Fruit fly (Drosophila melanogaster) whole organism, embryonic: ENCODE measurements around the gene Kmn2.
A peak's percentile ranks its signal among the peaks of the same experiment; 100 is the strongest.

Source experiments
- CG10462 ChIP-seq: fragments of 200-800 bp; sonication (Bioruptor generic); optimal IDR thresholded peaks from 2 replicates; lab custom pipeline; 2016; ENCODE audit warnings: missing biosample characterization, missing genetic modification characterization
- CG10543 ChIP-seq: fragments of 200-800 bp; sonication (Bioruptor generic); optimal IDR thresholded peaks from 3 replicates; lab custom pipeline; 2017; ENCODE audit warnings: missing biosample characterization, mild to moderate bottlenecking, missing genetic modification characterization, moderate library complexity
- CG11093 ChIP-seq: fragments of 200-800 bp; sonication (Bioruptor generic); IDR thresholded peaks from 3 replicates; pipeline ENCODE4 v1.3.6; 2022; ENCODE audit warnings: missing biosample characterization, missing genetic modification characterization
- CG12219 ChIP-seq: fragments of 200-800 bp; sonication (Bioruptor generic); optimal IDR thresholded peaks from 3 replicates; lab custom pipeline; 2018; ENCODE audit warnings: missing biosample characterization, mild to moderate bottlenecking, missing genetic modification characterization
- CG1233 ChIP-seq: fragments of 200-800 bp; sonication (Bioruptor generic); optimal IDR thresholded peaks from 4 replicates; lab custom pipeline; 2018; ENCODE audit warnings: missing biosample characterization, mild to moderate bottlenecking, missing genetic modification characterization
- CG12391 ChIP-seq: fragments of 200-800 bp; sonication (Bioruptor generic); optimal IDR thresholded peaks from 3 replicates; lab custom pipeline; 2018; ENCODE audit warnings: missing biosample characterization, mild to moderate bottlenecking, missing genetic modification characterization, moderate library complexity
- CG13894 ChIP-seq: fragments of 200-800 bp; sonication (Bioruptor generic); optimal IDR thresholded peaks from 3 replicates; lab custom pipeline; 2018; ENCODE audit warnings: missing biosample characterization, mild to moderate bottlenecking, missing genetic modification characterization, moderate library complexity
- CG14050 ChIP-seq: fragments of 200-800 bp; sonication (Bioruptor generic); IDR thresholded peaks from 3 replicates; pipeline ENCODE4 v1.3.6; 2022; ENCODE audit warnings: missing biosample characterization, missing genetic modification characterization
- CG18262 ChIP-seq: fragments of 200-800 bp; optimal IDR thresholded peaks from 3 replicates; lab custom pipeline; 2019; ENCODE audit warnings: missing biosample characterization, mild to moderate bottlenecking, missing genetic modification characterization, moderate library complexity
- CG2116 ChIP-seq: fragments of 200-800 bp; sonication (Bioruptor generic); optimal IDR thresholded peaks from 3 replicates; lab custom pipeline; 2018; ENCODE audit warnings: missing biosample characterization, mild to moderate bottlenecking, missing genetic modification characterization
- CG34376 ChIP-seq: fragments of 200-800 bp; sonication (Bioruptor generic); optimal IDR thresholded peaks from 2 replicates; lab custom pipeline; 2018; ENCODE audit warnings: missing biosample characterization, mild to moderate bottlenecking, missing genetic modification characterization
- CG3995 ChIP-seq: fragments of 200-800 bp; sonication (Bioruptor generic); optimal IDR thresholded peaks from 3 replicates; lab custom pipeline; 2016; ENCODE audit warnings: missing biosample characterization, missing genetic modification characterization
- CG4707 ChIP-seq: fragments of 200-800 bp; sonication (Bioruptor generic); optimal IDR thresholded peaks from 2 replicates; lab custom pipeline; 2018; ENCODE audit warnings: missing biosample characterization, mild to moderate bottlenecking, missing genetic modification characterization, moderate library complexity
- CG7786 ChIP-seq: fragments of 200-800 bp; sonication (Bioruptor generic); optimal IDR thresholded peaks from 2 replicates; lab custom pipeline; 2016; ENCODE audit warnings: missing biosample characterization, missing genetic modification characterization
- CG7839 ChIP-seq: fragments of 200-800 bp; sonication (Bioruptor generic); optimal IDR thresholded peaks from 3 replicates; lab custom pipeline; 2018; ENCODE audit warnings: missing biosample characterization, mild to moderate bottlenecking, missing genetic modification characterization, moderate library complexity
- CG9876 ChIP-seq: fragments of 200-800 bp; sonication (Bioruptor generic); optimal IDR thresholded peaks from 2 replicates; lab custom pipeline; 2016; ENCODE audit warnings: missing biosample characterization, missing genetic modification characterization
- CTCF ChIP-seq: fragments of 200-800 bp; sonication (Bioruptor generic); optimal IDR thresholded peaks from 2 replicates; lab custom pipeline; 2017; ENCODE audit warnings: missing biosample characterization, mild to moderate bottlenecking, missing genetic modification characterization, moderate library complexity
- Camta ChIP-seq: fragments of 200-800 bp; sonication (Bioruptor generic); optimal IDR thresholded peaks from 2 replicates; lab custom pipeline; 2016; ENCODE audit warnings: missing biosample characterization, missing genetic modification characterization
- Deaf1 ChIP-seq: fragments of 200-800 bp; optimal IDR thresholded peaks from 3 replicates; lab custom pipeline; 2019; ENCODE audit warnings: missing biosample characterization, mild to moderate bottlenecking, missing genetic modification characterization, moderate library complexity
- Dp ChIP-seq: fragments of 200-800 bp; sonication (Bioruptor generic); optimal IDR thresholded peaks from 2 replicates; lab custom pipeline; 2018; ENCODE audit warnings: missing biosample characterization, mild to moderate bottlenecking, missing genetic modification characterization, moderate library complexity
- E2f2 ChIP-seq: fragments of 200-800 bp; sonication (Bioruptor generic); IDR thresholded peaks from 2 replicates; pipeline ENCODE4 v1.3.6; 2022; ENCODE audit warnings: missing biosample characterization, missing genetic modification characterization
- ERR ChIP-seq: fragments of 200-800 bp; sonication (Bioruptor generic); optimal IDR thresholded peaks from 2 replicates; lab custom pipeline; 2016; ENCODE audit warnings: missing biosample characterization, missing genetic modification characterization
- HLH3B ChIP-seq: fragments of 200-800 bp; sonication (Bioruptor generic); IDR thresholded peaks from 2 replicates; pipeline ENCODE4 v1.3.6; 2022; ENCODE audit warnings: missing biosample characterization, missing genetic modification characterization
- HmgZ ChIP-seq: fragments of 200-800 bp; sonication (Bioruptor generic); optimal IDR thresholded peaks from 2 replicates; lab custom pipeline; 2018; ENCODE audit warnings: missing biosample characterization, mild to moderate bottlenecking, missing genetic modification characterization
- Hmr ChIP-seq: fragments of 200-800 bp; sonication (Bioruptor generic); optimal IDR thresholded peaks from 3 replicates; lab custom pipeline; 2017; ENCODE audit warnings: mild to moderate bottlenecking, missing biosample characterization, missing genetic modification reagents, missing genetic modification characterization
- Hr51 ChIP-seq, 2 experiments: fragments of 200-800 bp; sonication (Bioruptor generic); optimal IDR thresholded peaks; 2 replicates in 1 of 2; 3 replicates in 1 of 2; lab custom pipeline; 2016 to 2018; ENCODE audit warnings: missing biosample characterization in 2 of 2, missing genetic modification characterization in 2 of 2, mild to moderate bottlenecking in 1 of 2, moderate library complexity in 1 of 2
- Nf-YC ChIP-seq: fragments of 200-800 bp; optimal IDR thresholded peaks from 3 replicates; lab custom pipeline; 2019; ENCODE audit warnings: missing biosample characterization, mild to moderate bottlenecking, missing genetic modification characterization, moderate library complexity
- Ravus ChIP-seq: fragments of 200-800 bp; sonication (Bioruptor generic); IDR thresholded peaks from 2 replicates; pipeline ENCODE4 v1.3.6; 2022; ENCODE audit warnings: missing biosample characterization, missing genetic modification characterization
- Sin3A ChIP-seq: fragments of >200 bp; optimal IDR thresholded peaks from 2 replicates; lab custom pipeline; 2018
- bcd ChIP-seq: fragments of 200-800 bp; sonication (Bioruptor generic); optimal IDR thresholded peaks from 2 replicates; lab custom pipeline; 2017; ENCODE audit warnings: missing biosample characterization, mild to moderate bottlenecking, missing genetic modification characterization
- dysf ChIP-seq: fragments of 200-800 bp; sonication (Bioruptor generic); IDR thresholded peaks from 3 replicates; pipeline ENCODE4 v1.3.6; 2022; ENCODE audit warnings: missing biosample characterization, missing genetic modification characterization
- esg ChIP-seq: fragments of 200-800 bp; sonication (Bioruptor generic); conservative IDR thresholded peaks from 2 replicates; pipeline ENCODE4 v1.3.6; 2022; ENCODE audit warnings: missing biosample characterization, missing genetic modification characterization
- ftz-f1 ChIP-seq: fragments of 200-800 bp; sonication (Bioruptor generic); optimal IDR thresholded peaks from 2 replicates; lab custom pipeline; 2016; ENCODE audit warnings: missing biosample characterization, missing genetic modification characterization
- fu2 ChIP-seq: fragments of 200-800 bp; sonication (Bioruptor generic); optimal IDR thresholded peaks from 2 replicates; lab custom pipeline; 2016; ENCODE audit warnings: missing biosample characterization, missing genetic modification characterization
- jigr1 ChIP-seq: fragments of 200-800 bp; sonication (Bioruptor generic); IDR thresholded peaks from 3 replicates; pipeline ENCODE4 v1.3.6; 2022; ENCODE audit warnings: missing biosample characterization, missing genetic modification characterization
- lilli ChIP-seq: fragments of 200-800 bp; sonication (Bioruptor generic); optimal IDR thresholded peaks from 3 replicates; lab custom pipeline; 2016; ENCODE audit warnings: missing biosample characterization, missing genetic modification characterization
- mam ChIP-seq: fragments of 200-800 bp; sonication (Bioruptor generic); optimal IDR thresholded peaks from 3 replicates; lab custom pipeline; 2016; ENCODE audit warnings: missing biosample characterization, missing genetic modification characterization
- odd ChIP-seq: fragments of 200-800 bp; sonication (Bioruptor generic); optimal IDR thresholded peaks from 2 replicates; lab custom pipeline; 2017; ENCODE audit warnings: missing biosample characterization, mild to moderate bottlenecking, missing genetic modification characterization
- pho ChIP-seq: fragments of 200-800 bp; sonication (Bioruptor generic); optimal IDR thresholded peaks from 2 replicates; lab custom pipeline; 2016; ENCODE audit warnings: missing biosample characterization, missing genetic modification characterization
- prd ChIP-seq, 3 experiments: fragments of >200 bp in 2 of 3; fragments of 200-800 bp in 1 of 3; sonication (Bioruptor generic) in 1 of 3; optimal IDR thresholded peaks in 2 of 3; IDR thresholded peaks in 1 of 3; 2 replicates in 2 of 3; 3 replicates in 1 of 3; pipeline versions ENCODE4 v1.3.6 to Lab custom; 2017 to 2022; ENCODE audit warnings: missing biosample characterization in 1 of 3, missing genetic modification characterization in 1 of 3
- salm ChIP-seq: fragments of 200-800 bp; sonication (Bioruptor generic); optimal IDR thresholded peaks from 2 replicates; lab custom pipeline; 2018; ENCODE audit warnings: missing biosample characterization, mild to moderate bottlenecking, missing genetic modification characterization
- slbo ChIP-seq: fragments of 200-800 bp; sonication (Bioruptor generic); IDR thresholded peaks from 2 replicates; pipeline ENCODE4 v1.3.6; 2022; ENCODE audit warnings: missing biosample characterization, missing genetic modification characterization
- slou ChIP-seq: fragments of 200-800 bp; sonication (Bioruptor generic); optimal IDR thresholded peaks from 3 replicates; lab custom pipeline; 2016; ENCODE audit warnings: missing biosample characterization, missing genetic modification characterization
- sna ChIP-seq: fragments of 200-800 bp; sonication (Bioruptor generic); IDR thresholded peaks from 2 replicates; pipeline ENCODE4 v1.3.6; 2022; ENCODE audit warnings: missing biosample characterization, missing genetic modification characterization; ENCODE audit not compliant: partially characterized antibody
- stc ChIP-seq: fragments of 200-800 bp; sonication (Bioruptor generic); IDR thresholded peaks from 2 replicates; pipeline ENCODE4 v1.3.6; 2022; ENCODE audit warnings: missing biosample characterization, missing genetic modification characterization
- tna ChIP-seq: fragments of 200-800 bp; sonication (Bioruptor generic); IDR thresholded peaks from 2 replicates; pipeline ENCODE4 v1.3.6; 2022; ENCODE audit warnings: missing biosample characterization, missing genetic modification characterization; ENCODE audit not compliant: partially characterized antibody
- ttk ChIP-seq: fragments of 200-800 bp; sonication (Bioruptor generic); IDR thresholded peaks from 2 replicates; pipeline ENCODE4 v2.1.2; 2022; ENCODE audit warnings: missing biosample characterization, missing genetic modification characterization
- vfl ChIP-seq: fragments of 200-800 bp; sonication (Bioruptor generic); optimal IDR thresholded peaks from 2 replicates; lab custom pipeline; 2016; ENCODE audit warnings: missing biosample characterization, missing genetic modification characterization

Kmn2 gene

dm6 chr3R:8013121-8014009 is 12.3 kb upstream of the Kmn2 start, which contains the start of the genes CG10435 and Pbp95 (continued):
- TF ChIP-seq odd (no peak), HLH3B (GFP tag; lab: Robert Waterston, UW) (peak; percentile 55; the same call in 1 of the 2 replicates), CG13894 (tag; lab: Kevin White, UChicago) (no peak), CG9876 (GFP tag; lab: Kevin White, UChicago) (no peak), CG10462 (GFP tag; lab: Kevin White, UChicago) (no peak), lilli (GFP tag; lab: Kevin White, UChicago) (peak; percentile 79), Camta (peak; percentile 52), dysf (GFP tag; lab: Robert Waterston, UW) (no peak; the same call in 2 of the 3 replicates), CG10543 (GFP tag; lab: Kevin White, UChicago) (no peak), CTCF (GFP tag; lab: Kevin White, UChicago) (no peak), Hmr (GFP tag; lab: Kevin White, UChicago) (peak; percentile 27), sna (peak; percentile 57), tna (GFP tag; lab: Robert Waterston, UW) (peak; percentile 54), esg (GFP tag; lab: Robert Waterston, UW) (no peak)

- peak; percentile 69 for TF ChIP-seq Dp (GFP tag; lab: Kevin White, UChicago)
- peak; percentile 76 for TF ChIP-seq CG3995 (GFP tag; lab: Kevin White, UChicago)
- TF ChIP-seq CG12219 (GFP tag; lab: Kevin White, UChicago), result no peak
- TF ChIP-seq CG11093 (GFP tag; lab: Robert Waterston, UW), result no peak
- no peak for TF ChIP-seq vfl
- TF ChIP-seq CG34376 (GFP tag; lab: Kevin White, UChicago), result peak; percentile 5
- TF ChIP-seq CG2116 (GFP tag; lab: Kevin White, UChicago), result peak; percentile 72
- peak; percentile 47 for TF ChIP-seq ERR (GFP tag; lab: Kevin White, UChicago)
- TF ChIP-seq ttk, result no peak
- no peak for TF ChIP-seq CG14050 (GFP tag; lab: Robert Waterston, UW)
- peak; percentile 92 for TF ChIP-seq ftz-f1 (GFP tag; lab: Kevin White, UChicago)
- peak; percentile 66 for TF ChIP-seq HmgZ (tag; lab: Kevin White, UChicago)
- no peak for TF ChIP-seq CG4707
- TF ChIP-seq pho, result peak; percentile 29
- TF ChIP-seq CG7839 (tag; lab: Kevin White, UChicago), result no peak
- peak; percentile 12 for TF ChIP-seq CG7786
- peak; percentile 3 for TF ChIP-seq CG18262 (tag; lab: Kevin White, UChicago)
- TF ChIP-seq Nf-YC (tag; lab: Kevin White, UChicago), result peak; percentile 70
- TF ChIP-seq CG1233, result peak; percentile 36
- peak; percentile 8 for TF ChIP-seq mam (GFP tag; lab: Kevin White, UChicago)
- TF ChIP-seq CG12391, result peak; percentile 36
- no peak for TF ChIP-seq stc
- TF ChIP-seq slou (GFP tag; lab: Kevin White, UChicago), result no peak
- no peak for TF ChIP-seq Deaf1 (tag; lab: Kevin White, UChicago)
- peak; percentile 79 for TF ChIP-seq E2f2
- TF ChIP-seq jigr1 (GFP tag; lab: Robert Waterston, UW), result no peak
- TF ChIP-seq Hr51 (GFP tag; optimal IDR thresholded peaks at IDR 0.05; lab: Kevin White, UChicago), result no peak
- no peak for TF ChIP-seq Ravus (GFP tag; lab: Robert Waterston, UW)
- TF ChIP-seq fu2 (GFP tag; lab: Kevin White, UChicago), result peak; percentile 40
- peak; percentile 11 for TF ChIP-seq salm (tag; lab: Kevin White, UChicago)
- peak; percentile 58; the same call in 1 of the 2 replicates for TF ChIP-seq slbo (GFP tag; lab: Robert Waterston, UW)
- TF ChIP-seq Sin3A (lab: Kevin White, UChicago), result peak; percentile 54
- no peak for TF ChIP-seq prd (optimal IDR thresholded peaks at IDR 0.05; lab: Kevin White, UChicago)
- TF ChIP-seq prd (GFP tag; IDR thresholded peaks at IDR 0.05; lab: Robert Waterston, UW), result no peak
- TF ChIP-seq bcd, result no peak
Measured at dm6 chr3R:8009080-8009620, 8.0 kb upstream of the Kmn2 start, which contains the start of the genes CG11052 and CG3223. TSS of gene CG11052 (minus strand) at chr3R:8009297. TSS of gene CG3223 (plus strand) at chr3R:8009400.
